Fruit fly (Drosophila melanogaster): ENCODE results near the gene CG5421.

CG5421 gene

DNA sequence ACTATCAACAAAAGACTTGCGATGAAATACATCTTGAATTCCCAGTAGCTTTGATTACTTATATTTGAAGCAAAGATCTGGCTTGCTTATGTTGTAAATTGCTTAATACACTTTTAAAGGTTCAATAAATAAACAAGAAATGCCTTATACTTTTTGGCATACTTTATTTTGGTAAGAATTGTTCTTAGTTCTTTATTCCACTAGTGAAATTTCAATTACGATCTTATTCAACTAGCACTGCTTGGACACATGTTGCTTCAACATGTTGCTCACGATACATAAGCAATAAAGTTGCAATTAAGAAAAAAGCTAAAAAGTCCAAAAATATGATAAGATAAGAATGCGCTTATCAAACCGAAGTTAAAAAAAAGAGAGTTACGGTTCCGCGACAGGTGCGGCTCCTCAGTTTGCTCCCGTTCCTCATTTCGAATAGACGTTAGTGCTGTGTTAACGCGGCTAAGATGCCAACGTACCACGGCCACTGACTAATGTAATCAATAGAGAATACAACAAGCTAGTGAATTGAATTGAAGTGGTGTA is at the start of gene CG5421, which contains the start of gene Oatp33Eb:
Gene CG5421 (minus strand): TSS at position 51 of the 540 bp plus-strand sequence.
Gene Oatp33Eb (plus strand): TSS at position 403 of the 540 bp plus-strand sequence.
- peak; percentile 12 for TF ChIP-seq CG15514 (GFP tag; optimal IDR thresholded peaks at IDR 0.05)
- TF ChIP-seq CG17829 (tag; optimal IDR thresholded peaks at IDR 0.05), result no peak
- TF ChIP-seq CG30431 (GFP tag; optimal IDR thresholded peaks at IDR 0.05), result no peak
- no peak for TF ChIP-seq wdn (GFP tag; IDR thresholded peaks at IDR 0.05)
- no peak for TF ChIP-seq CG8290 (GFP tag; optimal IDR thresholded peaks at IDR 0.05)
- no peak for TF ChIP-seq CG8290 (tag; optimal IDR thresholded peaks at IDR 0.05)
- peak; percentile 34 for TF ChIP-seq exex (tag; optimal IDR thresholded peaks at IDR 0.05)
- no peak for TF ChIP-seq rib (GFP tag; IDR thresholded peaks at IDR 0.05)
- TF ChIP-seq lab (GFP tag; optimal IDR thresholded peaks at IDR 0.05), result peak; percentile 22
- no peak for TF ChIP-seq HmgD (GFP tag; optimal IDR thresholded peaks at IDR 0.05)
- no peak for TF ChIP-seq ttk (GFP tag; IDR thresholded peaks at IDR 0.05)
- TF ChIP-seq CG13894 (tag; optimal IDR thresholded peaks at IDR 0.05), result no peak
- TF ChIP-seq CG31441 (GFP tag; IDR thresholded peaks at IDR 0.05), result no peak
- peak; percentile 99 for TF ChIP-seq CG11504 (tag; optimal IDR thresholded peaks at IDR 0.05)
- no peak for TF ChIP-seq CoRest (tag; optimal IDR thresholded peaks at IDR 0.05)
- TF ChIP-seq CG14965 (GFP tag; optimal IDR thresholded peaks at IDR 0.05; ENCODE audit: borderline replicate concordance), result no peak
- peak; percentile 1 for TF ChIP-seq corto (GFP tag; optimal IDR thresholded peaks at IDR 0.05)
- no peak for TF ChIP-seq HmgZ (tag; optimal IDR thresholded peaks at IDR 0.05)
- TF ChIP-seq Jarid2 (GFP tag; optimal IDR thresholded peaks at IDR 0.05), result peak; percentile 70
- no peak for TF ChIP-seq vvl (GFP tag; IDR thresholded peaks at IDR 0.05)
- no peak for TF ChIP-seq Optix (GFP tag; IDR thresholded peaks at IDR 0.05)
- no peak for TF ChIP-seq CG8944 (GFP tag; optimal IDR thresholded peaks at IDR 0.05)
- TF ChIP-seq mirr (GFP tag; optimal IDR thresholded peaks at IDR 0.05), result peak; percentile 50
- TF ChIP-seq Fer3 (tag; optimal IDR thresholded peaks at IDR 0.05), result no peak
- TF ChIP-seq Blimp-1 (GFP tag; optimal IDR thresholded peaks at IDR 0.05), result no peak
- no peak for TF ChIP-seq zfh2 (GFP tag; optimal IDR thresholded peaks at IDR 0.05)
- TF ChIP-seq hth (optimal IDR thresholded peaks at IDR 0.05), result no peak
- TF ChIP-seq CG17802 (tag; optimal IDR thresholded peaks at IDR 0.05), result no peak
- TF ChIP-seq sob (GFP tag; IDR thresholded peaks at IDR 0.05), result no peak
- TF ChIP-seq Doc3 (GFP tag; IDR thresholded peaks at IDR 0.05; ENCODE audit: partially characterized antibody), result no peak
- no peak for TF ChIP-seq pzg (GFP tag; optimal IDR thresholded peaks at IDR 0.05)
- no peak for TF ChIP-seq Xbp1 (GFP tag; optimal IDR thresholded peaks at IDR 0.05)
- peak in 1 of 2 experiments; percentile 2 for TF ChIP-seq Trl (optimal IDR thresholded peaks at IDR 0.05)
- no peak for TF ChIP-seq Trl (GFP tag; optimal IDR thresholded peaks at IDR 0.05)
- no peak for TF ChIP-seq Opbp (GFP tag; IDR thresholded peaks at IDR 0.05; ENCODE audit: partially characterized antibody)
- peak; percentile 10 for TF ChIP-seq sqz (GFP tag; optimal IDR thresholded peaks at IDR 0.05)
- TF ChIP-seq prd (optimal IDR thresholded peaks at IDR 0.05), result no peak
- no peak for TF ChIP-seq prd (GFP tag; IDR thresholded peaks at IDR 0.05)
- no peak for TF ChIP-seq Doc2 (GFP tag; IDR thresholded peaks at IDR 0.05)
- peak; percentile 35 for TF ChIP-seq lbe (GFP tag; optimal IDR thresholded peaks at IDR 0.05)
- no peak for TF ChIP-seq ems (GFP tag; optimal IDR thresholded peaks at IDR 0.05)
- TF ChIP-seq CG11093 (GFP tag; IDR thresholded peaks at IDR 0.05), result no peak
- TF ChIP-seq CG32767 (GFP tag; IDR thresholded peaks at IDR 0.05), result no peak
- no peak for TF ChIP-seq CG10959 (GFP tag; IDR thresholded peaks at IDR 0.05)
- TF ChIP-seq CG9876 (GFP tag; optimal IDR thresholded peaks at IDR 0.05), result no peak
- no peak for TF ChIP-seq HLH54F (GFP tag; optimal IDR thresholded peaks at IDR 0.05)
- no peak for TF ChIP-seq CG30403 (GFP tag; optimal IDR thresholded peaks at IDR 0.05)
- TF ChIP-seq GATAe (GFP tag; conservative IDR thresholded peaks at IDR 0.05), result peak; percentile 55; the same call in 1 of the 2 replicates
- no peak for TF ChIP-seq CG8359 (GFP tag; optimal IDR thresholded peaks at IDR 0.05; ENCODE audit: borderline replicate concordance)
- TF ChIP-seq CG3163 (GFP tag; optimal IDR thresholded peaks at IDR 0.05), result peak; percentile 8
- TF ChIP-seq Deaf1 (tag; optimal IDR thresholded peaks at IDR 0.05), result peak; percentile 54

All from whole organism, embryonic.